Worm (Caenorhabditis elegans) whole organism, L4 larva: Measurements from ENCODE around the gene F42A9.17.

Source experiments
- F26F4.8 ChIP-seq: fragments of 200-800 bp; sonication (Bioruptor generic); conservative IDR thresholded peaks from 2 replicates; pipeline ENCODE4 v1.3.6; 2022; ENCODE audit warnings: missing genetic modification characterization, missing compliant biosample characterization
- F37D6.2 ChIP-seq: sonication (generic microtip); optimal IDR thresholded peaks from 2 replicates; lab custom pipeline; 2016; ENCODE audit warnings: mild to moderate bottlenecking, missing genetic modification characterization, missing compliant biosample characterization
- R02D3.7 ChIP-seq: fragments of 150-350 bp; sonication (generic microtip); optimal IDR thresholded peaks from 3 replicates; lab custom pipeline; 2014; ENCODE audit warnings: missing biosample characterization, missing genetic modification characterization
- Y48G9A.11 ChIP-seq: fragments of 200-800 bp; sonication (Bioruptor generic); IDR thresholded peaks from 2 replicates; pipeline ENCODE4 v1.3.6; 2022; ENCODE audit warnings: missing genetic modification reagents, missing genetic modification characterization, missing compliant biosample characterization
- ZK546.5 ChIP-seq, 2 experiments: sonication (generic microtip); optimal IDR thresholded peaks; 2 replicates each; lab custom pipeline; 2017; ENCODE audit warnings: missing biosample characterization in 2 of 2, missing genetic modification characterization in 2 of 2
- arid-1 ChIP-seq: fragments of 200-800 bp; sonication (Bioruptor generic); conservative IDR thresholded peaks from 2 replicates; pipeline ENCODE4 v1.3.6; 2022; ENCODE audit warnings: missing genetic modification reagents, missing genetic modification characterization, missing compliant biosample characterization
- ceh-82 ChIP-seq: sonication (generic microtip); optimal IDR thresholded peaks from 2 replicates; lab custom pipeline; 2017; ENCODE audit warnings: missing biosample characterization, missing genetic modification characterization
- cey-2 ChIP-seq: sonication (generic microtip); optimal IDR thresholded peaks from 3 replicates; lab custom pipeline; 2017; ENCODE audit warnings: missing genetic modification characterization, mild to moderate bottlenecking, missing compliant biosample characterization, antibody characterized with exemption, borderline replicate concordance; ENCODE audit not compliant: insufficient read depth
- daf-16 ChIP-seq, 3 experiments: sonication (generic microtip); optimal IDR thresholded peaks; 2 replicates each; lab custom pipeline; 2016 to 2017; ENCODE audit warnings: missing genetic modification characterization in 3 of 3, missing genetic modification reagents in 3 of 3, mild to moderate bottlenecking in 2 of 3, missing compliant biosample characterization in 2 of 3, missing biosample characterization in 1 of 3, moderate library complexity in 1 of 3
- dmd-8 ChIP-seq: fragments of 200-800 bp; sonication (Bioruptor generic); IDR thresholded peaks from 2 replicates; pipeline ENCODE4 v1.3.6; 2022; ENCODE audit warnings: missing genetic modification characterization, missing compliant biosample characterization
- duxl-1 ChIP-seq: sonication (generic microtip); optimal IDR thresholded peaks from 2 replicates; lab custom pipeline; 2016; ENCODE audit warnings: mild to moderate bottlenecking, missing genetic modification characterization, moderate library complexity, missing compliant biosample characterization; ENCODE audit not compliant: poor library complexity
- egl-27 ChIP-seq: sonication (generic microtip); optimal IDR thresholded peaks from 3 replicates; lab custom pipeline; 2017; ENCODE audit warnings: missing biosample characterization, missing genetic modification reagents, missing genetic modification characterization
- gei-8 ChIP-seq: fragments of 200-800 bp; sonication (Bioruptor generic); optimal IDR thresholded peaks from 2 replicates; lab custom pipeline; 2018; ENCODE audit warnings: mild to moderate bottlenecking, missing genetic modification characterization, missing compliant biosample characterization
- hif-1 ChIP-seq, 2 experiments: sonication (generic microtip); optimal IDR thresholded peaks; 2 replicates each; lab custom pipeline; 2016 to 2017; ENCODE audit warnings: missing compliant biosample characterization in 2 of 2, missing genetic modification characterization in 2 of 2, missing genetic modification reagents in 2 of 2, missing genotype in 2 of 2, mild to moderate bottlenecking in 1 of 2
- hlh-30 ChIP-seq: sonication (generic microtip); optimal IDR thresholded peaks from 2 replicates; lab custom pipeline; 2017; ENCODE audit warnings: antibody characterized with exemption, mild to moderate bottlenecking, missing genetic modification characterization, missing compliant biosample characterization; ENCODE audit not compliant: insufficient read depth
- jun-1 ChIP-seq: fragments of 150-350 bp; optimal IDR thresholded peaks from 2 replicates; lab custom pipeline; 2014; ENCODE audit warnings: missing biosample characterization, missing genetic modification reagents, missing genetic modification characterization
- lin-39 ChIP-seq: fragments of 150-350 bp; optimal IDR thresholded peaks from 2 replicates; lab custom pipeline; 2014; ENCODE audit warnings: missing biosample characterization, missing genetic modification reagents, missing genetic modification characterization
- lsy-2 ChIP-seq, 2 experiments: fragments of 150-350 bp in 1 of 2; sonication (generic microtip) in 1 of 2; optimal IDR thresholded peaks; 2 replicates each; lab custom pipeline; 2014 to 2017; ENCODE audit warnings: missing biosample characterization in 2 of 2, missing genetic modification characterization in 2 of 2
- madf-5 ChIP-seq, 2 experiments: fragments of 200-800 bp; sonication (Bioruptor generic); IDR thresholded peaks; 2 replicates each; pipeline ENCODE4 v1.3.6; 2022; ENCODE audit warnings: missing compliant biosample characterization in 2 of 2, missing genetic modification characterization in 2 of 2
- madf-9 ChIP-seq: fragments of 200-800 bp; sonication (Bioruptor generic); conservative IDR thresholded peaks from 2 replicates; pipeline ENCODE4 v1.3.6; 2022; ENCODE audit warnings: missing genetic modification reagents, missing genetic modification characterization, missing compliant biosample characterization
- mes-2 ChIP-seq: sonication (generic microtip); optimal IDR thresholded peaks from 2 replicates; lab custom pipeline; 2016; ENCODE audit warnings: missing genotype, mild to moderate bottlenecking, missing genetic modification characterization, missing compliant biosample characterization; ENCODE audit not compliant: poor library complexity, severe bottlenecking
- nhr-10 ChIP-seq: fragments of 150-350 bp; optimal IDR thresholded peaks from 2 replicates; lab custom pipeline; 2014; ENCODE audit warnings: missing biosample characterization, missing genetic modification characterization
- nhr-102 ChIP-seq: sonication (generic microtip); optimal IDR thresholded peaks from 2 replicates; lab custom pipeline; 2016; ENCODE audit warnings: mild to moderate bottlenecking, missing genetic modification characterization, moderate library complexity, missing compliant biosample characterization
- nhr-25 ChIP-seq: sonication (generic microtip); optimal IDR thresholded peaks from 2 replicates; lab custom pipeline; 2017; ENCODE audit warnings: missing genetic modification characterization, mild to moderate bottlenecking, missing compliant biosample characterization, antibody characterized with exemption, moderate library complexity, borderline replicate concordance; ENCODE audit not compliant: insufficient read depth
- nhr-76 ChIP-seq: fragments of 150-350 bp; optimal IDR thresholded peaks from 2 replicates; lab custom pipeline; 2014; ENCODE audit warnings: missing biosample characterization, missing genetic modification characterization
- pqm-1 ChIP-seq: sonication (generic microtip); optimal IDR thresholded peaks from 2 replicates; lab custom pipeline; 2017; ENCODE audit warnings: missing biosample characterization, missing genetic modification characterization
- saeg-2 ChIP-seq: fragments of 200-800 bp; sonication (Bioruptor generic); IDR thresholded peaks from 2 replicates; pipeline ENCODE4 v1.3.6; 2022; ENCODE audit warnings: missing genetic modification reagents, missing genetic modification characterization, missing compliant biosample characterization
- sdz-12 ChIP-seq: fragments of 200-800 bp; sonication (Bioruptor generic); optimal IDR thresholded peaks from 2 replicates; lab custom pipeline; 2018; ENCODE audit warnings: mild to moderate bottlenecking, missing genetic modification characterization, missing compliant biosample characterization
- set-16 ChIP-seq: fragments of 200-800 bp; sonication (Bioruptor generic); IDR thresholded peaks from 2 replicates; pipeline ENCODE4 v1.3.6; 2022; ENCODE audit warnings: missing genetic modification reagents, missing genetic modification characterization, missing compliant biosample characterization
- snpc-4 ChIP-seq: fragments of 150-350 bp; optimal IDR thresholded peaks from 2 replicates; lab custom pipeline; 2014; ENCODE audit warnings: missing biosample characterization, missing genetic modification characterization
- spr-3 ChIP-seq: fragments of 200-800 bp; sonication (Bioruptor generic); optimal IDR thresholded peaks from 2 replicates; lab custom pipeline; 2018; ENCODE audit warnings: mild to moderate bottlenecking, missing genetic modification characterization, missing compliant biosample characterization
- unc-39 ChIP-seq: sonication (generic microtip); optimal IDR thresholded peaks from 2 replicates; lab custom pipeline; 2017; ENCODE audit warnings: missing biosample characterization, missing genetic modification characterization
- zag-1 ChIP-seq: fragments of 150-350 bp; optimal IDR thresholded peaks from 2 replicates; lab custom pipeline; 2014; ENCODE audit warnings: missing biosample characterization, missing genetic modification characterization
- zfp-2 ChIP-seq: sonication (generic microtip); optimal IDR thresholded peaks from 2 replicates; lab custom pipeline; 2016; ENCODE audit warnings: mild to moderate bottlenecking, missing genetic modification characterization, missing compliant biosample characterization

F42A9.17 gene

DNA sequence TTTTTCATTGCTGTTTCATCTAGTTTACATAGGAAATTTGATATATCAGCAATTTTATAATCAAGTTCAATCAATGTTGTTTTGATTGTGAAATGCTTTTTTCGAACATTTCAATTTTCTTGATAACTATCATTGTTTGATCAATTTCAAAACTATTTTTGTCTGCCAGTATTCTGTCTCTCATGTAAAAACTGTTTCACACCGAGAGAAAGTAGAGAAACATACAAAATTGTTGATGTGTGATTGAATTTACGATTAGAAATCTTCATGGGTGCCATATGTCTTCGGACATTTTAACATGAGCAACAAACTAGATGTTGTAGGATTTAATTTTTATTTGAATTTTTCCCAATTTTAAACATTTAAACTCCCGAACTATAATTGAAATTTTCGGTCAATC lies 39.0 kb upstream of the F42A9.17 start, which contains the start of gene C49C8.2 (continued):
- TF ChIP-seq Y48G9A.11 (GFP tag; lab: Robert Waterston, UW) (no peak), F37D6.2 (tag; lab: Kevin White, UChicago) (no peak), ZK546.5 (tag; optimal IDR thresholded peaks at IDR 0.05; lab: Kevin White, UChicago) (no peak), F26F4.8 (no peak)
- TF ChIP-seq, all 104 proteins: peak for 8

DNA sequence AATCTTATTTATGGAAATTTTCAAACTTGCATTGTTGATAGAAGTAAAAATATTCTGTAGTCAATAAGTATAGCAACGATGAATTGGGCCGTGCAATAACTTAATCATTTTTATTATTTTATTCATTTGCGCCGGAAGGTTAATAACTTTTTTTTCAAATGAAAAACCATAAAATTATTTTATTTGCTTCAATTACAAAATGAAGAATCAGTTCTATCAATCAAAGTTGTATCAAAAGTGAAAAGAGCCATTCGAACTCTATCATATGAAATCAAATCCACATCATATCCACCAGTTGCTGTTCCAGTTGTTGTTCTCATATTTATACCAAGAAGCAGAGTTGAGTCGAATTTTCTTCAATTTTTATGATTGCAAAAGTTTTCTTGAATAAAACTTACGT lies 36.8 kb upstream of the F42A9.17 start, which contains the start of gene cyp-33E1:
Gene cyp-33E1 (minus strand): TSS at position 101 of the 400 bp plus-strand sequence.
- TF ChIP-seq nhr-102 (no peak), nhr-76 (tag; lab: Kevin White, UChicago) (no peak), set-16 (no peak)
- TF ChIP-seq, all 104 proteins: peak for 0

DNA sequence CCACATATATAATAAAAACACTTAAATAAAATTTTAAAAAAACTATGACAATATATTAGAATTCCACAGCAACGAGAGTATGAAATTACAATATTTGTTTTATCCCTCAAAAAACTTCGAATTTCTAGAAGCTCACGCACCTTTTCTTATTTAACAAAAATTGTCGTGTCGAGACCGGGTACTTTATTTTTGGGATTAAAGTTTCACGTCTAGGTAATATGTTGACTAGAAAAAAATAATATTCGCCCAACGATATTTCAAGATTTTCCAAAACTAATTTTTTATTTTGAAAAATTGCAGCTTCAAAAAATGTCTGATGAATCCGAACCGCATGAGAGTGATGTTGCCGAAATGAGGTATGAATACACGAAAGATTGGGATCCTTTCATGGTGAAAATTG lies 32.7 kb upstream of the F42A9.17 start, which contains the start of gene C49C8.3:
Gene C49C8.3 (plus strand): TSS at position 301 of the 400 bp plus-strand sequence.
- TF ChIP-seq saeg-2 (GFP tag; lab: Robert Waterston, UW) (no peak), unc-39 (no peak), arid-1 (GFP tag; lab: Robert Waterston, UW) (no peak), daf-16 (GFP tag; optimal IDR thresholded peaks at IDR 0.05; lab: Kevin White, UChicago) (no peak), daf-16 (tag; optimal IDR thresholded peaks at IDR 0.05; lab: Kevin White, UChicago) (no peak), spr-3 (GFP tag; lab: Kevin White, UChicago) (no peak)

DNA sequence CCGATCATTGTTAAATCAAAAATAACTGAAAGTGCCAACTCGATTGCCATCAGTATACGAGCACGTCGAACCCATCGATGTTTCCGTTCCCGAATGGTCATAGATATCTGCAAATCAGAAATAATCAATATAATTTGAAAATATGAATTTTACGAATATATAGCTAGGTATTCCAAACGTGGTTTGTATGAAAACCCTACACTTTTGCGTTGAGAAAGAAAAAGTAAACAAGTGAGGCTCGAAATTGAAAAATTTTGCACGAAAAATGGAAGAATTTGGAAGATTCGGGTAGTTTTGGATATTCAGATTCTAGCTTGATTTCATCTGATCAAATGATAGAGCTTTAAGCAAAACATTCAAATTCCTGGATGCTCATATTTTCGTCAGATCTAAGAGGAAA lies 27.0 kb upstream of the F42A9.17 start, which contains the start of gene F42A9.9:
Gene F42A9.9 (minus strand): TSS at position 101 of the 400 bp plus-strand sequence.
- TF ChIP-seq jun-1 (tag; lab: Kevin White, UChicago): no peak
- no peak for TF ChIP-seq nhr-25 (tag; lab: Kevin White, UChicago)
- no peak for TF ChIP-seq hif-1 (tag; optimal IDR thresholded peaks at IDR 0.05; lab: Kevin White, UChicago)
- TF ChIP-seq lin-39: no peak
- TF ChIP-seq egl-27 (tag; lab: Kevin White, UChicago): no peak
- TF ChIP-seq nhr-102: no peak
- TF ChIP-seq zag-1 (tag; lab: Kevin White, UChicago): no peak

DNA sequence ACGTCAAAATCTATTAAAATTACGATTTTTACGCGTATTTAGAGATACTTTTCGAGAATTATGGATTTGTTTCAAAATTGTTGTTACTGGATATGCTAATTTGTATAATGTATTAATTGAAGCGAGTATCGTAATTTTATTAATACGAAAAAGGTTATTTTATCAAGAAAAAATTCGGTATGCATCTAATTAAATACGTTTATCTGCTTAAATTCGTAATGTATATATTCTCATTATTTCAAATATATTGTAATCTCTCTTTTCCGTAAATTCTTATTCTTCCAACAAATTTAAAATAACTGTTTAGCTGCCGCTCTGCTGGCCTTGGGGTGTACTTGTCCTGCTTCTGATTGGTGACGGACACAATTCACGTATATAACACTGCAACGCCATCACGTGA lies 19.3 kb upstream of the F42A9.17 start, which contains the start of gene dgk-4:
Gene dgk-4 (plus strand): TSS at position 301 of the 400 bp plus-strand sequence.
- TF ChIP-seq madf-9 (GFP tag; lab: Robert Waterston, UW) (no peak), pqm-1 (tag; lab: Kevin White, UChicago) (no peak), duxl-1 (no peak), sdz-12 (no peak), zfp-2 (tag; lab: Kevin White, UChicago) (no peak), hlh-30 (tag; lab: Kevin White, UChicago) (no peak), gei-8 (no peak), R02D3.7 (tag; lab: Kevin White, UChicago) (no peak), ceh-82 (tag; lab: Kevin White, UChicago) (no peak), lsy-2 (tag; optimal IDR thresholded peaks at IDR 0.05; lab: Kevin White, UChicago) (no peak), dmd-8 (GFP tag; lab: Robert Waterston, UW) (no peak), cey-2 (no peak), nhr-10 (tag; lab: Kevin White, UChicago) (no peak), madf-5 (GFP tag; IDR thresholded peaks at IDR 0.05; lab: Robert Waterston, UW) (no peak), mes-2 (tag; lab: Kevin White, UChicago) (no peak), snpc-4 (no peak)
- TF ChIP-seq, all 104 proteins: peak for 0
